Fruit fly (Drosophila melanogaster) whole organism, adult: ENCODE results near the gene CG6443.

Experiments used
- CG14711 ChIP-seq: fragments of 200-800 bp; sonication (Bioruptor generic); optimal IDR thresholded peaks from 2 replicates; lab custom pipeline; 2018; ENCODE audit warnings: missing biosample characterization, mild to moderate bottlenecking, missing genetic modification characterization, moderate library complexity
- CG5204 ChIP-seq: fragments of 200-800 bp; sonication (Bioruptor generic); optimal IDR thresholded peaks from 2 replicates; lab custom pipeline; 2016; ENCODE audit warnings: missing biosample characterization, missing genetic modification characterization
- CG7101 ChIP-seq: fragments of 200-800 bp; sonication (Bioruptor generic); optimal IDR thresholded peaks from 2 replicates; lab custom pipeline; 2018; ENCODE audit warnings: missing biosample characterization, mild to moderate bottlenecking, missing genetic modification characterization, moderate library complexity
- Mnt ChIP-seq: fragments of 200-800 bp; sonication (Bioruptor generic); optimal IDR thresholded peaks from 2 replicates; lab custom pipeline; 2016; ENCODE audit warnings: missing biosample characterization, mild to moderate bottlenecking, missing genetic modification characterization
- bab1 ChIP-seq: fragments of 200-800 bp; sonication (Bioruptor generic); optimal IDR thresholded peaks from 3 replicates; lab custom pipeline; 2019; ENCODE audit warnings: missing biosample characterization, mild to moderate bottlenecking, missing genetic modification characterization, moderate library complexity
- cic ChIP-seq: fragments of 200-800 bp; sonication (Bioruptor generic); optimal IDR thresholded peaks from 2 replicates; lab custom pipeline; 2017; ENCODE audit warnings: missing biosample characterization, mild to moderate bottlenecking, missing genetic modification characterization, moderate library complexity
- cnc ChIP-seq, 2 experiments: fragments of >200 bp; optimal IDR thresholded peaks; 2 replicates each; lab custom pipeline; 2017
- kay ChIP-seq: fragments of 200-800 bp; sonication (Bioruptor generic); peaks from one replicate; lab custom pipeline; 2016; ENCODE audit warnings: missing biosample characterization, missing genetic modification characterization, borderline replicate concordance
- ovo ChIP-seq: fragments of 200-800 bp; sonication (Bioruptor generic); optimal IDR thresholded peaks from 2 replicates; lab custom pipeline; 2016; ENCODE audit warnings: missing biosample characterization, missing genetic modification characterization
- pad ChIP-seq: fragments of 200-800 bp; sonication (Bioruptor generic); optimal IDR thresholded peaks from 3 replicates; lab custom pipeline; 2017; ENCODE audit warnings: missing biosample characterization, missing genetic modification characterization, mild to moderate bottlenecking, moderate library complexity, missing genetic modification reagents
- tj ChIP-seq: fragments of 200-800 bp; sonication (Bioruptor generic); optimal IDR thresholded peaks from 3 replicates; lab custom pipeline; 2017; ENCODE audit warnings: missing biosample characterization, mild to moderate bottlenecking, missing genetic modification characterization, moderate library complexity
- toe ChIP-seq: fragments of 200-800 bp; sonication (Bioruptor generic); optimal IDR thresholded peaks from 2 replicates; lab custom pipeline; 2016; ENCODE audit warnings: missing biosample characterization, missing genetic modification characterization

DNA sequence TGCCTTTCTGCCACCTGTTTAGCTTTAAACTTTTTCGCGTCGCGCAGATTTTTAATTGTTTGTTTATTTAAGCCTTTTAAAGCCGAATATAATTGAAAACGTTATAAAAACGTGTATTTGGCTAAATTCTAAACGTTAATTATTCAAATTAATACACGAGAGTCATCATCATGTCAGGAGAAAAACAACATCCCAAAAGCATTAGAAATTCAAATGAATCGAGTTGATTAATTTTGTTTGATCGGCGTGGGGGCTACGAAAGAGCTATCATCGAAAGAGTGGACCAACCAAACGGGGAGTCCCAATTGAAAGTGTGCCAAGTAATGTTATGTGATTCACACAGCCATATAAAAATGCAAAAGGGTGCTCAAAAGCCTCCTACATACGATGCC is 41.0 kb upstream of the CG6443 start:
- TF ChIP-seq CG14711 (tag; lab: Kevin White, UChicago) (no peak), CG5204 (no peak), Mnt (no peak), ovo (no peak), cic (GFP tag; lab: Kevin White, UChicago) (no peak), pad (GFP tag; lab: Kevin White, UChicago) (no peak), bab1 (no peak), CG7101 (no peak), tj (GFP tag; lab: Kevin White, UChicago) (no peak), cnc (optimal IDR thresholded peaks at IDR 0.05; lab: Kevin White, UChicago) (no peak), toe (GFP tag; lab: Kevin White, UChicago) (no peak), kay (GFP tag; lab: Kevin White, UChicago) (no peak)
